Fruit fly (Drosophila melanogaster): ENCODE results near the gene CG33966.

DNA sequence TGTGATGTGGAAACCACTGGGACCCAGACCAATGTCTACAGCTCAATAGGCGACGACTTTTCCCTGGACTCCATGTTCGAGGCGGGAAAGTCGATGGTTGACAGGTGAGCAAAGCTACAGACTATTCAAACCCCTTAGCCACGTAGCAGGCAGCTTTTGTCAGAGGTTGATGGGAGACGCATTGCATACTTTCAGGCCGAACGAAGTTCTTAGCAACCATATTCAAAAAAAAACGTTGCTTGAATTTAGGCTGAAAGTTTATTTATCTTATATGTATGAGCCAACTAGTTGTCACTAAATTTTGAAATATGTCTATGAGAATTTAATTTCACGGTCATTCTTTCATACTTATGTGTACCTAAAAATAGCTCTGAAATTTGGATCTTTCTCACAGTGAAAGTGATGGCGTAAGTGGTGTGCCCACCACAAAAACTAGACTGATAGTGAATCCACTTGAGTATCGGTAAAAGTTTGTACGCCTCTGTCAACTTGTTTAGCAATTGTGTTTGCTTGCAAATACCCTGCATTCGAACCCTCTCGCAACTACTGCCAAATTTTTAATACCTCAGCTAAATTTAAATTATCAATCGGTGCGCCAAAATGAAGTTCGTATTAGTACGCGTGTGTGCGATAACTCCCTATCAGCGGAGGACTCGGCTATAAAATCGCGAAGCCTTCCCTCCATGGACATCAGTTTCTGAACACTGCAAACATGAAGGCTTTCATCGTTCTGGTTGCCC is 27.1 kb upstream of the CG33966 start, which contains the start of gene LysB:
- TF ChIP-seq psq (optimal IDR thresholded peaks at IDR 0.05), result no peak
- TF ChIP-seq h (optimal IDR thresholded peaks at IDR 0.05), result no peak
- TF ChIP-seq insv (optimal IDR thresholded peaks at IDR 0.05), result no peak
- no peak for TF ChIP-seq Myc (optimal IDR thresholded peaks at IDR 0.05)
